Fruit fly (Drosophila melanogaster) whole organism, embryonic: ENCODE results near the gene CG11791.

Experiments
- Atf3 ChIP-seq: fragments of 200-800 bp; sonication (Bioruptor generic); optimal IDR thresholded peaks from 3 replicates; lab custom pipeline; 2016; ENCODE audit warnings: missing biosample characterization, missing genetic modification characterization
- CG11398 ChIP-seq: fragments of 200-800 bp; sonication (Bioruptor generic); optimal IDR thresholded peaks from 2 replicates; lab custom pipeline; 2016; ENCODE audit warnings: missing biosample characterization, missing genetic modification characterization
- CG12769 ChIP-seq: fragments of 200-800 bp; sonication (Bioruptor generic); optimal IDR thresholded peaks from 2 replicates; lab custom pipeline; 2019; ENCODE audit warnings: missing biosample characterization, mild to moderate bottlenecking, missing genetic modification characterization, moderate library complexity
- CG13775 ChIP-seq: fragments of 200-800 bp; sonication (Bioruptor generic); optimal IDR thresholded peaks from 3 replicates; lab custom pipeline; 2017; ENCODE audit warnings: missing biosample characterization, mild to moderate bottlenecking, missing genetic modification characterization
- CG2116 ChIP-seq: fragments of 200-800 bp; sonication (Bioruptor generic); optimal IDR thresholded peaks from 3 replicates; lab custom pipeline; 2018; ENCODE audit warnings: missing biosample characterization, mild to moderate bottlenecking, missing genetic modification characterization
- CG2199 ChIP-seq: fragments of 200-800 bp; sonication (Bioruptor generic); IDR thresholded peaks from 3 replicates; pipeline ENCODE4 v1.3.6; 2022; ENCODE audit warnings: missing biosample characterization, missing genetic modification characterization
- CG31224 ChIP-seq: fragments of 200-800 bp; sonication (Bioruptor generic); IDR thresholded peaks from 2 replicates; pipeline ENCODE4 v1.3.6; 2022; ENCODE audit warnings: missing biosample characterization, missing genetic modification characterization
- CG34376 ChIP-seq: fragments of 200-800 bp; sonication (Bioruptor generic); optimal IDR thresholded peaks from 2 replicates; lab custom pipeline; 2018; ENCODE audit warnings: missing biosample characterization, mild to moderate bottlenecking, missing genetic modification characterization
- CG34422 ChIP-seq: fragments of 200-800 bp; sonication (Bioruptor generic); IDR thresholded peaks from 3 replicates; pipeline ENCODE4 v1.3.6; 2022; ENCODE audit warnings: missing biosample characterization, missing genetic modification characterization
- CG6689 ChIP-seq: fragments of 200-800 bp; sonication (Bioruptor generic); IDR thresholded peaks from 2 replicates; pipeline ENCODE4 v1.3.6; 2022; ENCODE audit warnings: missing biosample characterization, missing genetic modification characterization
- CG7987 ChIP-seq: fragments of 200-800 bp; sonication (Bioruptor generic); optimal IDR thresholded peaks from 2 replicates; lab custom pipeline; 2018; ENCODE audit warnings: missing biosample characterization, mild to moderate bottlenecking, missing genetic modification characterization, moderate library complexity
- CG9609 ChIP-seq: fragments of 200-800 bp; sonication (Bioruptor generic); optimal IDR thresholded peaks from 3 replicates; lab custom pipeline; 2016; ENCODE audit warnings: missing biosample characterization, missing genetic modification characterization
- CG9727 ChIP-seq: fragments of 200-800 bp; sonication (Bioruptor generic); optimal IDR thresholded peaks from 3 replicates; lab custom pipeline; 2017; ENCODE audit warnings: missing biosample characterization, mild to moderate bottlenecking, missing genetic modification characterization
- CG9797 ChIP-seq: fragments of 200-800 bp; sonication (Bioruptor generic); optimal IDR thresholded peaks from 3 replicates; lab custom pipeline; 2018; ENCODE audit warnings: missing biosample characterization, mild to moderate bottlenecking, missing genetic modification characterization
- Dek ChIP-seq: fragments of 200-800 bp; sonication (Bioruptor generic); optimal IDR thresholded peaks from 3 replicates; lab custom pipeline; 2019; ENCODE audit warnings: missing biosample characterization, mild to moderate bottlenecking, missing genetic modification characterization, moderate library complexity
- Dp ChIP-seq: fragments of 200-800 bp; sonication (Bioruptor generic); optimal IDR thresholded peaks from 2 replicates; lab custom pipeline; 2018; ENCODE audit warnings: missing biosample characterization, mild to moderate bottlenecking, missing genetic modification characterization, moderate library complexity
- Hmr ChIP-seq: fragments of 200-800 bp; sonication (Bioruptor generic); optimal IDR thresholded peaks from 3 replicates; lab custom pipeline; 2017; ENCODE audit warnings: mild to moderate bottlenecking, missing biosample characterization, missing genetic modification reagents, missing genetic modification characterization
- Lim3 ChIP-seq: fragments of 200-800 bp; sonication (Bioruptor generic); IDR thresholded peaks from 2 replicates; pipeline ENCODE4 v1.3.6; 2022; ENCODE audit warnings: missing biosample characterization, missing genetic modification characterization
- Pdp1 ChIP-seq, 2 experiments: fragments of 200-800 bp; sonication (Bioruptor generic); optimal IDR thresholded peaks; 3 replicates each; lab custom pipeline; 2016; ENCODE audit warnings: missing biosample characterization in 2 of 2, missing genetic modification characterization in 2 of 2, mild to moderate bottlenecking in 1 of 2, moderate library complexity in 1 of 2
- Rfx ChIP-seq: fragments of 200-800 bp; sonication (Bioruptor generic); IDR thresholded peaks from 2 replicates; pipeline ENCODE4 v1.3.6; 2022; ENCODE audit warnings: missing biosample characterization, missing genetic modification characterization
- Scr ChIP-seq: fragments of 200-800 bp; sonication (Bioruptor generic); IDR thresholded peaks from 2 replicates; pipeline ENCODE4 v1.3.6; 2022; ENCODE audit warnings: missing biosample characterization, missing genetic modification characterization; ENCODE audit not compliant: partially characterized antibody
- Side ChIP-seq: fragments of 200-800 bp; sonication (Bioruptor generic); optimal IDR thresholded peaks from 2 replicates; lab custom pipeline; 2016; ENCODE audit warnings: missing biosample characterization, missing genetic modification characterization
- Sry-δ ChIP-seq: fragments of 200-800 bp; sonication (Bioruptor generic); optimal IDR thresholded peaks from 2 replicates; lab custom pipeline; 2016; ENCODE audit warnings: missing biosample characterization, missing genetic modification characterization
- Trl ChIP-seq, 3 experiments: fragments of >200 bp in 2 of 3; fragments of 200-800 bp in 1 of 3; sonication (Bioruptor generic) in 1 of 3; optimal IDR thresholded peaks; 2 replicates in 1 of 3; 3 replicates in 2 of 3; lab custom pipeline; 2016 to 2017; ENCODE audit warnings: missing biosample characterization in 1 of 3, missing genetic modification characterization in 1 of 3
- Vsx1 ChIP-seq: fragments of 200-800 bp; sonication (Bioruptor generic); optimal IDR thresholded peaks from 2 replicates; lab custom pipeline; 2017; ENCODE audit warnings: missing biosample characterization, mild to moderate bottlenecking, missing genetic modification characterization, missing genetic modification reagents
- ac ChIP-seq: fragments of 200-800 bp; sonication (Bioruptor generic); optimal IDR thresholded peaks from 3 replicates; lab custom pipeline; 2017; ENCODE audit warnings: missing biosample characterization, mild to moderate bottlenecking, missing genetic modification characterization
- bcd ChIP-seq: fragments of 200-800 bp; sonication (Bioruptor generic); optimal IDR thresholded peaks from 2 replicates; lab custom pipeline; 2017; ENCODE audit warnings: missing biosample characterization, mild to moderate bottlenecking, missing genetic modification characterization
- bigmax ChIP-seq: fragments of 200-800 bp; sonication (Bioruptor generic); optimal IDR thresholded peaks from 2 replicates; lab custom pipeline; 2018; ENCODE audit warnings: missing biosample characterization, mild to moderate bottlenecking, missing genetic modification characterization
- bsh ChIP-seq, 2 experiments: fragments of 200-800 bp; sonication (Bioruptor generic); optimal IDR thresholded peaks; 2 replicates each; lab custom pipeline; 2017 to 2018; ENCODE audit warnings: mild to moderate bottlenecking in 2 of 2, missing biosample characterization in 2 of 2, missing genetic modification characterization in 2 of 2, moderate library complexity in 1 of 2
- cato ChIP-seq: fragments of 200-800 bp; sonication (Bioruptor generic); optimal IDR thresholded peaks from 2 replicates; lab custom pipeline; 2016; ENCODE audit warnings: missing biosample characterization, missing genetic modification characterization, borderline replicate concordance
- cg ChIP-seq: fragments of 200-800 bp; sonication (Bioruptor generic); optimal IDR thresholded peaks from 3 replicates; lab custom pipeline; 2019; ENCODE audit warnings: missing biosample characterization, mild to moderate bottlenecking, missing genetic modification characterization, moderate library complexity
- ci ChIP-seq: fragments of 200-800 bp; sonication (Bioruptor generic); IDR thresholded peaks from 3 replicates; pipeline ENCODE4 v1.3.6; 2022; ENCODE audit warnings: missing biosample characterization, missing genetic modification characterization
- eve ChIP-seq, 2 experiments: fragments of >200 bp; optimal IDR thresholded peaks; 2 replicates each; lab custom pipeline; 2017; ENCODE audit warnings: missing biosample characterization in 2 of 2, missing genetic modification characterization in 2 of 2
- fd102C ChIP-seq: fragments of 200-800 bp; sonication (Bioruptor generic); optimal IDR thresholded peaks from 2 replicates; lab custom pipeline; 2018; ENCODE audit warnings: missing biosample characterization, mild to moderate bottlenecking, missing genetic modification characterization, moderate library complexity
- gfzf ChIP-seq: fragments of 200-800 bp; sonication (Bioruptor generic); optimal IDR thresholded peaks from 2 replicates; lab custom pipeline; 2016; ENCODE audit warnings: missing biosample characterization, mild to moderate bottlenecking, missing genetic modification characterization, moderate library complexity
- grn ChIP-seq: fragments of 200-800 bp; sonication (Bioruptor generic); optimal IDR thresholded peaks from 3 replicates; lab custom pipeline; 2017; ENCODE audit warnings: missing biosample characterization, missing genetic modification characterization
- kah ChIP-seq: fragments of 200-800 bp; sonication (Bioruptor generic); optimal IDR thresholded peaks from 2 replicates; lab custom pipeline; 2018; ENCODE audit warnings: missing biosample characterization, mild to moderate bottlenecking, missing genetic modification characterization
- kay ChIP-seq: fragments of 200-800 bp; sonication (Bioruptor generic); optimal IDR thresholded peaks from 2 replicates; lab custom pipeline; 2016; ENCODE audit warnings: missing biosample characterization, missing genetic modification characterization
- nau ChIP-seq: fragments of 200-800 bp; sonication (Bioruptor generic); optimal IDR thresholded peaks from 3 replicates; lab custom pipeline; 2017; ENCODE audit warnings: missing biosample characterization, mild to moderate bottlenecking, missing genetic modification characterization, missing genetic modification reagents
- odd ChIP-seq: fragments of 200-800 bp; sonication (Bioruptor generic); optimal IDR thresholded peaks from 2 replicates; lab custom pipeline; 2017; ENCODE audit warnings: missing biosample characterization, mild to moderate bottlenecking, missing genetic modification characterization
- pita ChIP-seq: fragments of 200-800 bp; sonication (Bioruptor generic); optimal IDR thresholded peaks from 2 replicates; lab custom pipeline; 2017; ENCODE audit warnings: missing biosample characterization, mild to moderate bottlenecking, missing genetic modification characterization
- scrt ChIP-seq: fragments of 200-800 bp; sonication (Bioruptor generic); optimal IDR thresholded peaks from 2 replicates; lab custom pipeline; 2018; ENCODE audit warnings: missing biosample characterization, mild to moderate bottlenecking, missing genetic modification characterization, moderate library complexity
- sim ChIP-seq: fragments of 200-800 bp; sonication (Bioruptor generic); IDR thresholded peaks from 2 replicates; pipeline ENCODE4 v1.3.6; 2022; ENCODE audit warnings: missing biosample characterization, missing genetic modification characterization
- toy ChIP-seq: fragments of 200-800 bp; sonication (Bioruptor generic); IDR thresholded peaks from 2 replicates; pipeline ENCODE4 v1.3.6; 2022; ENCODE audit warnings: missing biosample characterization, missing genetic modification characterization
- wdn ChIP-seq: fragments of 200-800 bp; sonication (Bioruptor generic); IDR thresholded peaks from 2 replicates; pipeline ENCODE4 v1.3.6; 2022; ENCODE audit warnings: missing biosample characterization, missing genetic modification characterization

The CG11791 gene

DNA sequence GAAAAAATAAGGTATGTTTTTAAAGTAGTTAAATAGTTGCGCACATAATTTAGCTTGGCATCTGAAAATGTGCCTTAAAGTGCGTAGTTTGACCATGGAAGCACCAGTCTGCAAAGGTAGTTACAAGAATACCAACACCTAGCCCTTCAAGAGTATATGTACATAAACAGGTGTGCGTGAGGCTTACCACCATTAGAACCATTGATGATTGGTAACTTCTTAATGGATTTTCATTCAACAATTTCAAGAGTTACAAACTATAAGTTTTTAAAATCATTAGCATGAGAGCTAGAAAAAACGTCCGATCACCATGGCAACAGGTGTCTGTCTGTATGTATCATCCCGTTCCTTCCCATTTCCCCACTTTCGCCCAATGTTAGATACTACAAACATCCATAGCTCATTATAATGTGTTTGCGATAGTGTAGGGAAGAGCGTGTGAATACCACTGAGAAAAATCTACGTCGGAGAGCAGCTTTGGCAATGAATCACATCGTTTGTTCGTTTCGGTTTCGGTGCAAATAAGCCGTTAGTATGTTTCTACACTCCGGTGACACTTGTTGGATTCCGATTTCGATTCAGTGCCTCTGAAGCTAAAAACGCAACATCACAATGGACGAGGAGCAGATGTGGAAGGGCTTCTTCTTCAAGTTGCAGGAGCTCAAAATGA lies 7.2 kb downstream of the CG11791 start:
- no peak for TF ChIP-seq CG9797 (GFP tag; lab: Kevin White, UChicago)
- TF ChIP-seq cato, result no peak
- no peak for TF ChIP-seq CG34422 (GFP tag; lab: Robert Waterston, UW)
- peak; percentile 97 for TF ChIP-seq kah (GFP tag; lab: Kevin White, UChicago)
- TF ChIP-seq Side (GFP tag; lab: Kevin White, UChicago), result no peak
- TF ChIP-seq ac, result no peak
- no peak for TF ChIP-seq nau (GFP tag; lab: Kevin White, UChicago)
- no peak for TF ChIP-seq Lim3 (GFP tag; lab: Robert Waterston, UW)
- no peak for TF ChIP-seq bcd
- TF ChIP-seq fd102C (GFP tag; lab: Kevin White, UChicago), result no peak
- no peak for TF ChIP-seq pita (GFP tag; lab: Kevin White, UChicago)
- peak in 1 of 2 experiments; percentile 35 for TF ChIP-seq Trl (optimal IDR thresholded peaks at IDR 0.05; lab: Kevin White, UChicago)
- TF ChIP-seq Trl (GFP tag; optimal IDR thresholded peaks at IDR 0.05; lab: Kevin White, UChicago), result no peak
- peak; percentile 93 for TF ChIP-seq CG12769 (tag; lab: Kevin White, UChicago)
- 0 out of 3 replicates have a peak, but pooled peaks have one; percentile 13 for TF ChIP-seq ci (GFP tag; lab: Robert Waterston, UW)
- TF ChIP-seq wdn, result no peak
- no peak for TF ChIP-seq CG11398
- TF ChIP-seq gfzf (GFP tag; lab: Kevin White, UChicago), result no peak
- TF ChIP-seq CG34376, result peak; percentile 14
- no peak for TF ChIP-seq bsh (GFP tag; optimal IDR thresholded peaks at IDR 0.05; lab: Kevin White, UChicago)
- TF ChIP-seq CG6689 (GFP tag; lab: Robert Waterston, UW), result no peak
- no peak for TF ChIP-seq CG7987 (GFP tag; lab: Kevin White, UChicago)
- no peak for TF ChIP-seq CG13775 (GFP tag; lab: Kevin White, UChicago)
- TF ChIP-seq Scr (GFP tag; lab: Robert Waterston, UW), result no peak
- peak; percentile 44; the same call in 1 of the 2 replicates for TF ChIP-seq Rfx
- TF ChIP-seq CG2116, result no peak
- TF ChIP-seq CG9727 (GFP tag; lab: Kevin White, UChicago), result no peak
- no peak for TF ChIP-seq Sry-δ (GFP tag; lab: Kevin White, UChicago)
- peak; percentile 52 for TF ChIP-seq cg
- TF ChIP-seq kay (GFP tag; lab: Kevin White, UChicago), result peak; percentile 8
- no peak for TF ChIP-seq CG9609 (GFP tag; lab: Kevin White, UChicago)
- peak in 1 of 2 experiments; percentile 69 for TF ChIP-seq eve (GFP tag; optimal IDR thresholded peaks at IDR 0.05; lab: Kevin White, UChicago)
- TF ChIP-seq Hmr (GFP tag; lab: Kevin White, UChicago), result no peak
- TF ChIP-seq odd (GFP tag; lab: Kevin White, UChicago), result no peak
- no peak for TF ChIP-seq Dp (GFP tag; lab: Kevin White, UChicago)
- TF ChIP-seq CG31224, result no peak
- TF ChIP-seq scrt (GFP tag; lab: Kevin White, UChicago), result peak; percentile 28
- peak; percentile 65 for TF ChIP-seq grn
- no peak for TF ChIP-seq toy (GFP tag; lab: Robert Waterston, UW)

DNA sequence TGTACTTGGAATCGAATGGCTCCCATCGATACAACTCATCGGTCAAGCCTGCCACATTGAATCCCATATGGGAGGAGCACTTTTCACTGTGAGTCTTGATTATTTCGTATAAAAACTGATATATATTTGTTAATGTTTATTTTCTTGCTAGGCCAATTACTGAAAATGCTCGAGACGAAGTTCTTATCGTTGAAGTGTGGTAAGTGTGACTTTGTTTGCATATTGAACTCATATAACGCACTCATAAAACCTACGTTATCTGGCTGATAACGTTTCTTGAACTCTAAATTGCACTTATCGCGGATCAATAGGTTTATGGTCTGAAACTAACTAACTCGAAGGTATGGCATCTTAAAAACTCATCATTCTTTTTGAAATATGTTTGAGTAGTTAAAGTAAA lies 11.0 kb downstream of the CG11791 start:
- TF ChIP-seq Vsx1 (GFP tag; lab: Kevin White, UChicago), result peak; percentile 71
- TF ChIP-seq Dek (tag; lab: Kevin White, UChicago), result no peak
- TF ChIP-seq CG2199, result no peak
- TF ChIP-seq bigmax (GFP tag; lab: Kevin White, UChicago), result no peak
- TF ChIP-seq sim (GFP tag; lab: Robert Waterston, UW), result no peak
- peak in 1 of 2 experiments; percentile 54 for TF ChIP-seq Pdp1 (GFP tag; optimal IDR thresholded peaks at IDR 0.05; lab: Kevin White, UChicago)
- TF ChIP-seq Atf3 (GFP tag; lab: Kevin White, UChicago), result no peak
- TF ChIP-seq, all 482 proteins: peak for 2
